Fruit fly (Drosophila melanogaster) whole organism, embryonic: ENCODE results near the gene CG14054.

Source experiments
- Aef1 ChIP-seq: fragments of 200-800 bp; sonication (Bioruptor generic); IDR thresholded peaks from 3 replicates; pipeline ENCODE4 v1.3.6; 2022; ENCODE audit warnings: missing biosample characterization, missing genetic modification characterization
- Atf3 ChIP-seq: fragments of 200-800 bp; sonication (Bioruptor generic); optimal IDR thresholded peaks from 3 replicates; lab custom pipeline; 2016; ENCODE audit warnings: missing biosample characterization, missing genetic modification characterization
- CG11456 ChIP-seq: fragments of 200-800 bp; sonication (Bioruptor generic); IDR thresholded peaks from 3 replicates; pipeline ENCODE4 v1.3.6; 2022; ENCODE audit warnings: missing biosample characterization, missing genetic modification characterization
- CG11696 ChIP-seq: fragments of 200-800 bp; sonication (Bioruptor generic); IDR thresholded peaks from 2 replicates; pipeline ENCODE4 v1.3.6; 2022; ENCODE audit warnings: missing biosample characterization, missing genetic modification characterization
- CG13624 ChIP-seq: fragments of 200-800 bp; sonication (Bioruptor generic); optimal IDR thresholded peaks from 2 replicates; lab custom pipeline; 2016; ENCODE audit warnings: missing biosample characterization, missing genetic modification characterization
- CG14710 ChIP-seq: fragments of 200-800 bp; sonication (Bioruptor generic); optimal IDR thresholded peaks from 3 replicates; lab custom pipeline; 2019; ENCODE audit warnings: missing biosample characterization, mild to moderate bottlenecking, missing genetic modification characterization, moderate library complexity
- CG14965 ChIP-seq: fragments of 200-800 bp; sonication (Bioruptor generic); optimal IDR thresholded peaks from 2 replicates; lab custom pipeline; 2016; ENCODE audit warnings: missing biosample characterization, missing genetic modification characterization, borderline replicate concordance
- CG15073 ChIP-seq: fragments of 200-800 bp; sonication (Bioruptor generic); optimal IDR thresholded peaks from 2 replicates; lab custom pipeline; 2016; ENCODE audit warnings: missing biosample characterization, missing genetic modification characterization
- CG16863 ChIP-seq: fragments of 200-800 bp; sonication (Bioruptor generic); optimal IDR thresholded peaks from 3 replicates; lab custom pipeline; 2016; ENCODE audit warnings: missing biosample characterization, missing genetic modification characterization
- CG2116 ChIP-seq: fragments of 200-800 bp; sonication (Bioruptor generic); optimal IDR thresholded peaks from 3 replicates; lab custom pipeline; 2018; ENCODE audit warnings: missing biosample characterization, mild to moderate bottlenecking, missing genetic modification characterization
- CG32532 ChIP-seq: fragments of 200-800 bp; sonication (Bioruptor generic); IDR thresholded peaks from 2 replicates; pipeline ENCODE4 v1.3.6; 2022; ENCODE audit warnings: missing biosample characterization, missing genetic modification characterization
- CG4360 ChIP-seq: fragments of 200-800 bp; sonication (Bioruptor generic); IDR thresholded peaks from 2 replicates; pipeline ENCODE4 v1.3.6; 2022; ENCODE audit warnings: missing biosample characterization, missing genetic modification characterization
- CkIIα-i1 ChIP-seq: fragments of 200-800 bp; sonication (Bioruptor generic); IDR thresholded peaks from 2 replicates; pipeline ENCODE4 v1.3.6; 2022; ENCODE audit warnings: missing biosample characterization, missing genetic modification characterization
- D19A ChIP-seq: fragments of 200-800 bp; optimal IDR thresholded peaks from 3 replicates; lab custom pipeline; 2019; ENCODE audit warnings: missing biosample characterization, mild to moderate bottlenecking, missing genetic modification characterization, moderate library complexity
- E2f2 ChIP-seq: fragments of 200-800 bp; sonication (Bioruptor generic); IDR thresholded peaks from 2 replicates; pipeline ENCODE4 v1.3.6; 2022; ENCODE audit warnings: missing biosample characterization, missing genetic modification characterization
- ERR ChIP-seq: fragments of 200-800 bp; sonication (Bioruptor generic); optimal IDR thresholded peaks from 2 replicates; lab custom pipeline; 2016; ENCODE audit warnings: missing biosample characterization, missing genetic modification characterization
- Lpt ChIP-seq: fragments of >200 bp; optimal IDR thresholded peaks from 2 replicates; lab custom pipeline; 2018; ENCODE audit warnings: missing biosample characterization, missing genetic modification characterization
- MESR4 ChIP-seq: fragments of 200-800 bp; sonication (Bioruptor generic); optimal IDR thresholded peaks from 2 replicates; lab custom pipeline; 2018; ENCODE audit warnings: missing biosample characterization, mild to moderate bottlenecking, missing genetic modification characterization, moderate library complexity
- Mrtf ChIP-seq: fragments of 200-800 bp; sonication (Bioruptor generic); IDR thresholded peaks from 3 replicates; pipeline ENCODE4 v1.3.6; 2022; ENCODE audit warnings: missing biosample characterization, missing genetic modification characterization
- Nf-YC ChIP-seq: fragments of 200-800 bp; optimal IDR thresholded peaks from 3 replicates; lab custom pipeline; 2019; ENCODE audit warnings: missing biosample characterization, mild to moderate bottlenecking, missing genetic modification characterization, moderate library complexity
- Sox102F ChIP-seq: fragments of 200-800 bp; sonication (Bioruptor generic); optimal IDR thresholded peaks from 2 replicates; lab custom pipeline; 2018; ENCODE audit warnings: missing biosample characterization, mild to moderate bottlenecking, missing genetic modification characterization, moderate library complexity
- Taf1 ChIP-seq: fragments of 200-800 bp; sonication (Bioruptor generic); IDR thresholded peaks from 2 replicates; pipeline ENCODE4 v1.3.6; 2022; ENCODE audit warnings: missing biosample characterization, missing genetic modification characterization
- amos ChIP-seq: fragments of 200-800 bp; sonication (Bioruptor generic); IDR thresholded peaks from 2 replicates; pipeline ENCODE4 v1.3.6; 2022; ENCODE audit warnings: missing biosample characterization, missing genetic modification characterization; ENCODE audit not compliant: partially characterized antibody
- ato ChIP-seq: fragments of 200-800 bp; sonication (Bioruptor generic); IDR thresholded peaks from 2 replicates; pipeline ENCODE4 v1.3.6; 2022; ENCODE audit warnings: missing biosample characterization, missing genetic modification characterization; ENCODE audit not compliant: partially characterized antibody
- btn ChIP-seq: fragments of 200-800 bp; sonication (Bioruptor generic); optimal IDR thresholded peaks from 2 replicates; lab custom pipeline; 2016; ENCODE audit warnings: missing biosample characterization, missing genetic modification characterization
- cas ChIP-seq: fragments of 200-800 bp; sonication (Bioruptor generic); IDR thresholded peaks from 2 replicates; pipeline ENCODE4 v1.3.6; 2022; ENCODE audit warnings: missing biosample characterization, missing genetic modification characterization
- cg ChIP-seq: fragments of 200-800 bp; sonication (Bioruptor generic); optimal IDR thresholded peaks from 3 replicates; lab custom pipeline; 2019; ENCODE audit warnings: missing biosample characterization, mild to moderate bottlenecking, missing genetic modification characterization, moderate library complexity
- chinmo ChIP-seq: fragments of 200-800 bp; sonication (Bioruptor generic); IDR thresholded peaks from 4 replicates; pipeline ENCODE4 v1.3.6; 2022; ENCODE audit warnings: missing biosample characterization, missing genetic modification characterization; ENCODE audit not compliant: partially characterized antibody
- danr ChIP-seq: fragments of 200-800 bp; sonication (Bioruptor generic); IDR thresholded peaks from 2 replicates; pipeline ENCODE4 v1.3.6; 2022; ENCODE audit warnings: missing biosample characterization, missing genetic modification characterization
- dm ChIP-seq: fragments of 200-800 bp; sonication (Bioruptor generic); optimal IDR thresholded peaks from 3 replicates; lab custom pipeline; 2016; ENCODE audit warnings: missing biosample characterization, missing genetic modification characterization
- eyg ChIP-seq: fragments of 200-800 bp; sonication (Bioruptor generic); optimal IDR thresholded peaks from 3 replicates; lab custom pipeline; 2016; ENCODE audit warnings: missing biosample characterization, missing genetic modification characterization
- fd96Cb ChIP-seq: fragments of 200-800 bp; sonication (Bioruptor generic); optimal IDR thresholded peaks from 2 replicates; lab custom pipeline; 2018; ENCODE audit warnings: missing biosample characterization, mild to moderate bottlenecking, missing genetic modification characterization, moderate library complexity
- ftz-f1 ChIP-seq: fragments of 200-800 bp; sonication (Bioruptor generic); optimal IDR thresholded peaks from 2 replicates; lab custom pipeline; 2016; ENCODE audit warnings: missing biosample characterization, missing genetic modification characterization
- gcm ChIP-seq: fragments of 200-800 bp; sonication (Bioruptor generic); optimal IDR thresholded peaks from 2 replicates; lab custom pipeline; 2019; ENCODE audit warnings: missing biosample characterization, mild to moderate bottlenecking, missing genetic modification characterization, moderate library complexity
- grn ChIP-seq: fragments of 200-800 bp; sonication (Bioruptor generic); optimal IDR thresholded peaks from 3 replicates; lab custom pipeline; 2017; ENCODE audit warnings: missing biosample characterization, missing genetic modification characterization
- gro ChIP-seq: fragments of 200-800 bp; sonication (Bioruptor generic); optimal IDR thresholded peaks from 2 replicates; lab custom pipeline; 2016; ENCODE audit warnings: missing biosample characterization, missing genetic modification characterization
- h ChIP-seq: fragments of >200 bp; optimal IDR thresholded peaks from 2 replicates; lab custom pipeline; 2017
- hth ChIP-seq: fragments of >200 bp; optimal IDR thresholded peaks from 2 replicates; lab custom pipeline; 2017; ENCODE audit warnings: inconsistent platforms
- insv ChIP-seq, 2 experiments: fragments of 200-800 bp; sonication (Bioruptor generic); optimal IDR thresholded peaks; 3 replicates each; lab custom pipeline; 2016 to 2018; ENCODE audit warnings: missing biosample characterization in 2 of 2, missing genetic modification characterization in 2 of 2
- knrl ChIP-seq: fragments of 200-800 bp; sonication (Bioruptor generic); IDR thresholded peaks from 3 replicates; pipeline ENCODE4 v1.3.6; 2022; ENCODE audit warnings: missing biosample characterization, missing genetic modification characterization; ENCODE audit not compliant: partially characterized antibody
- lmd ChIP-seq: fragments of 200-800 bp; sonication (Bioruptor generic); IDR thresholded peaks from 2 replicates; pipeline ENCODE4 v1.3.6; 2022; ENCODE audit warnings: missing biosample characterization, missing genetic modification characterization
- peb ChIP-seq: fragments of 200-800 bp; sonication (Bioruptor generic); IDR thresholded peaks from 2 replicates; pipeline ENCODE4 v1.3.6; 2022; ENCODE audit warnings: missing biosample characterization, missing genetic modification characterization
- phol ChIP-seq: fragments of 200-800 bp; sonication (Bioruptor generic); optimal IDR thresholded peaks from 3 replicates; lab custom pipeline; 2018; ENCODE audit warnings: missing biosample characterization, mild to moderate bottlenecking, missing genetic modification characterization, moderate library complexity
- prd ChIP-seq, 3 experiments: fragments of >200 bp in 2 of 3; fragments of 200-800 bp in 1 of 3; sonication (Bioruptor generic) in 1 of 3; optimal IDR thresholded peaks in 2 of 3; IDR thresholded peaks in 1 of 3; 2 replicates in 2 of 3; 3 replicates in 1 of 3; pipeline versions ENCODE4 v1.3.6 to Lab custom; 2017 to 2022; ENCODE audit warnings: missing biosample characterization in 1 of 3, missing genetic modification characterization in 1 of 3
- pzg ChIP-seq: fragments of 200-800 bp; sonication (Bioruptor generic); optimal IDR thresholded peaks from 3 replicates; lab custom pipeline; 2018; ENCODE audit warnings: missing biosample characterization, mild to moderate bottlenecking, missing genetic modification characterization, moderate library complexity
- schlank ChIP-seq: fragments of 200-800 bp; sonication (Bioruptor generic); optimal IDR thresholded peaks from 2 replicates; lab custom pipeline; 2018; ENCODE audit warnings: missing biosample characterization, mild to moderate bottlenecking, missing genetic modification characterization
- shn ChIP-seq: fragments of 200-800 bp; sonication (Bioruptor generic); optimal IDR thresholded peaks from 3 replicates; lab custom pipeline; 2016; ENCODE audit warnings: missing biosample characterization, missing genetic modification characterization
- slp2 ChIP-seq: fragments of 200-800 bp; sonication (Bioruptor generic); optimal IDR thresholded peaks from 2 replicates; lab custom pipeline; 2016; ENCODE audit warnings: missing biosample characterization, missing genetic modification characterization
- sr ChIP-seq: fragments of 200-800 bp; sonication (Bioruptor generic); IDR thresholded peaks from 3 replicates; pipeline ENCODE4 v1.3.6; 2022; ENCODE audit warnings: missing biosample characterization, missing genetic modification characterization
- stc ChIP-seq: fragments of 200-800 bp; sonication (Bioruptor generic); IDR thresholded peaks from 2 replicates; pipeline ENCODE4 v1.3.6; 2022; ENCODE audit warnings: missing biosample characterization, missing genetic modification characterization
- unc-4 ChIP-seq: fragments of 200-800 bp; sonication (Bioruptor generic); IDR thresholded peaks from 2 replicates; pipeline ENCODE4 v1.3.6; 2022; ENCODE audit warnings: missing biosample characterization, missing genetic modification characterization; ENCODE audit not compliant: partially characterized antibody
- wek ChIP-seq: fragments of 200-800 bp; sonication (Bioruptor generic); optimal IDR thresholded peaks from 3 replicates; lab custom pipeline; 2018; ENCODE audit warnings: missing biosample characterization, mild to moderate bottlenecking, missing genetic modification characterization, moderate library complexity
- wor ChIP-seq: fragments of 200-800 bp; sonication (Bioruptor generic); IDR thresholded peaks from 2 replicates; pipeline ENCODE4 v1.3.6; 2022; ENCODE audit warnings: missing biosample characterization, missing genetic modification characterization

The CG14054 gene

dm6 chrX:2065073-2065472 is 1.1 kb downstream of the CG14054 start, which contains the start of gene CG4281 (continued):
- TF ChIP-seq danr (GFP tag; lab: Robert Waterston, UW): no peak
- no peak for TF ChIP-seq CG15073 (GFP tag; lab: Kevin White, UChicago)
- TF ChIP-seq CG14710: peak; percentile 47
- TF ChIP-seq lmd (GFP tag; lab: Robert Waterston, UW): no peak
- no peak for TF ChIP-seq dm
- TF ChIP-seq Taf1 (GFP tag; lab: Robert Waterston, UW): no peak
- no peak for TF ChIP-seq Nf-YC (tag; lab: Kevin White, UChicago)
- TF ChIP-seq CG2116 (GFP tag; lab: Kevin White, UChicago): peak; percentile 80
- peak; percentile 91 for TF ChIP-seq knrl (GFP tag; lab: Robert Waterston, UW)
- no peak for TF ChIP-seq CG11696 (GFP tag; lab: Robert Waterston, UW)
- peak; percentile 97 for TF ChIP-seq unc-4 (GFP tag; lab: Robert Waterston, UW)
- TF ChIP-seq phol: peak; percentile 46
- no peak for TF ChIP-seq sr (GFP tag; lab: Robert Waterston, UW)
- TF ChIP-seq gcm (GFP tag; lab: Kevin White, UChicago): no peak
- TF ChIP-seq CG13624 (GFP tag; lab: Kevin White, UChicago): no peak
- no peak for TF ChIP-seq ERR (GFP tag; lab: Kevin White, UChicago)
- no peak for TF ChIP-seq prd (optimal IDR thresholded peaks at IDR 0.05; lab: Kevin White, UChicago)
- no peak for TF ChIP-seq prd (GFP tag; IDR thresholded peaks at IDR 0.05; lab: Robert Waterston, UW)
- no peak for TF ChIP-seq Atf3 (GFP tag; lab: Kevin White, UChicago)
- no peak for TF ChIP-seq h (lab: Kevin White, UChicago)
- TF ChIP-seq pzg (GFP tag; lab: Kevin White, UChicago): peak; percentile 67
- no peak for TF ChIP-seq hth
- no peak for TF ChIP-seq peb
- TF ChIP-seq cg (GFP tag; lab: Kevin White, UChicago): no peak
- no peak for TF ChIP-seq CG11456
- no peak for TF ChIP-seq wor (GFP tag; lab: Robert Waterston, UW)
- no peak for TF ChIP-seq schlank (tag; lab: Kevin White, UChicago)
- no peak for TF ChIP-seq eyg (GFP tag; lab: Kevin White, UChicago)
- TF ChIP-seq ftz-f1: no peak
- no peak for TF ChIP-seq CkIIα-i1 (GFP tag; lab: Robert Waterston, UW)
- no peak for TF ChIP-seq MESR4 (GFP tag; lab: Kevin White, UChicago)
- peak; percentile 82 for TF ChIP-seq ato (GFP tag; lab: Robert Waterston, UW)
- TF ChIP-seq chinmo (GFP tag; lab: Robert Waterston, UW): peak; percentile 76; the same call in 2 of the 4 replicates
- no peak for TF ChIP-seq CG4360 (GFP tag; lab: Robert Waterston, UW)
- peak; percentile 90 for TF ChIP-seq amos
- TF ChIP-seq Mrtf (GFP tag; lab: Robert Waterston, UW): no peak
- TF ChIP-seq wek: no peak
- TF ChIP-seq gro (GFP tag; lab: Kevin White, UChicago): no peak
- TF ChIP-seq stc (GFP tag; lab: Robert Waterston, UW): no peak
- no peak for TF ChIP-seq Lpt (GFP tag; lab: Kevin White, UChicago)
- TF ChIP-seq insv (GFP tag; optimal IDR thresholded peaks at IDR 0.05; lab: Kevin White, UChicago): no peak
- no peak for TF ChIP-seq slp2 (GFP tag; lab: Kevin White, UChicago)
- no peak for TF ChIP-seq CG16863
- no peak for TF ChIP-seq CG32532
- peak; percentile 82 for TF ChIP-seq E2f2 (GFP tag; lab: Robert Waterston, UW)
- no peak for TF ChIP-seq cas
- TF ChIP-seq fd96Cb (tag; lab: Kevin White, UChicago): no peak
- no peak for TF ChIP-seq Sox102F
- TF ChIP-seq CG14965: no peak
- TF ChIP-seq btn (GFP tag; lab: Kevin White, UChicago): no peak
- TF ChIP-seq shn (GFP tag; lab: Kevin White, UChicago): no peak
- TF ChIP-seq Aef1 (GFP tag; lab: Robert Waterston, UW): no peak
- TF ChIP-seq D19A (tag; lab: Kevin White, UChicago): no peak
- TF ChIP-seq grn (GFP tag; lab: Kevin White, UChicago): no peak
